Worm (Caenorhabditis elegans) whole organism, early embryonic: Measurements from ENCODE around the gene Y25C1A.8.

Source experiments
- F13C5.2 ChIP-seq: sonication (generic microtip); optimal IDR thresholded peaks from 2 replicates; lab custom pipeline; 2017; ENCODE audit warnings: mild to moderate bottlenecking, missing genetic modification characterization, inconsistent platforms, missing compliant biosample characterization
- aly-1 ChIP-seq: sonication (generic microtip); optimal IDR thresholded peaks from 2 replicates; lab custom pipeline; 2016; ENCODE audit warnings: missing genetic modification characterization, missing compliant biosample characterization
- ama-1 ChIP-seq: fragments of 150-350 bp; optimal IDR thresholded peaks from 2 replicates; lab custom pipeline; 2014
- flt-1 ChIP-seq: fragments of 200-800 bp; sonication (Bioruptor generic); IDR thresholded peaks from 2 replicates; pipeline ENCODE4 v1.3.6; 2022; ENCODE audit warnings: missing genetic modification characterization, missing compliant biosample characterization
- scrt-1 ChIP-seq: fragments of 200-800 bp; sonication (Bioruptor generic); IDR thresholded peaks from 2 replicates; pipeline ENCODE4 v1.3.6; 2022; ENCODE audit warnings: missing genetic modification characterization, missing compliant biosample characterization
- tbx-11 ChIP-seq: fragments of 200-800 bp; sonication (Bioruptor generic); IDR thresholded peaks from 2 replicates; pipeline ENCODE4 v1.3.6; 2022; ENCODE audit warnings: missing genetic modification characterization, missing compliant biosample characterization
- tra-4 ChIP-seq: sonication (generic microtip); optimal IDR thresholded peaks from 2 replicates; lab custom pipeline; 2017; ENCODE audit warnings: missing genetic modification characterization, missing compliant biosample characterization

DNA sequence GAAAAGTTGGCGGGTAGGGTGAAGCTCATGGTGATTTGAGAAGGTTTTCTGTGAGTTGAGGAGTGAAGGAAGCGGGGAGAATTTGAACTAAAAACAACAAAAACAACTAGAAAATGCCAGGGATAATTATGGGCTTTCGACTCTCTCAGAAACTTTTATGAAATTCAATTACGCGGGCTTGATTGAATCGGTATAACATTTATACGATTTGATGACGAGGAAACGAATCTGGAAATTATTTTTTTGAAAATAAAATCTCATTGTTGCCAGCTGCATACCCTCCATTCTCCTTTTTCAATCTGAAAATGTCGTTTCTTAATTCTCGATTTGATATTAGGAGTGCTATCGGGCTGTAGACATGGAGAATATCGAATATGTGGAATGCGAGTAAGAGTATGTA, 14.5 kb upstream of the Y25C1A.8 start, which contains the start of gene srg-21:
- TF ChIP-seq flt-1 (GFP tag; lab: Robert Waterston, UW) (no peak), tra-4 (no peak), F13C5.2 (tag; lab: Kevin White, UChicago) (no peak), scrt-1 (GFP tag; lab: Robert Waterston, UW) (no peak), tbx-11 (GFP tag; lab: Robert Waterston, UW) (no peak), aly-1 (tag; lab: Kevin White, UChicago) (no peak), ama-1 (lab: Kevin White, UChicago) (no peak)
